Fruit fly (Drosophila melanogaster) whole organism, embryonic: ENCODE measurements around the gene CG31021.
A peak's percentile ranks its signal among the peaks of the same experiment; 100 is the strongest.

Source experiments
- Atf-2 ChIP-seq: fragments of 200-800 bp; sonication (Bioruptor generic); optimal IDR thresholded peaks from 2 replicates; lab custom pipeline; 2016; ENCODE audit warnings: missing biosample characterization, missing genetic modification characterization
- Bdp1 ChIP-seq: fragments of 200-800 bp; sonication (Bioruptor generic); optimal IDR thresholded peaks from 3 replicates; lab custom pipeline; 2016; ENCODE audit warnings: missing biosample characterization, missing genetic modification characterization
- BtbVII ChIP-seq: fragments of 200-800 bp; sonication (Bioruptor generic); optimal IDR thresholded peaks from 3 replicates; lab custom pipeline; 2017; ENCODE audit warnings: missing biosample characterization, mild to moderate bottlenecking, missing genetic modification characterization
- Bteb2 ChIP-seq: fragments of 200-800 bp; sonication (Bioruptor generic); optimal IDR thresholded peaks from 2 replicates; lab custom pipeline; 2016; ENCODE audit warnings: missing biosample characterization, missing genetic modification characterization
- CG10274 ChIP-seq: fragments of 200-800 bp; sonication (Bioruptor generic); optimal IDR thresholded peaks from 3 replicates; lab custom pipeline; 2017; ENCODE audit warnings: missing biosample characterization, mild to moderate bottlenecking, missing genetic modification characterization
- CG10462 ChIP-seq: fragments of 200-800 bp; sonication (Bioruptor generic); optimal IDR thresholded peaks from 2 replicates; lab custom pipeline; 2016; ENCODE audit warnings: missing biosample characterization, missing genetic modification characterization
- CG10543 ChIP-seq: fragments of 200-800 bp; sonication (Bioruptor generic); optimal IDR thresholded peaks from 3 replicates; lab custom pipeline; 2017; ENCODE audit warnings: missing biosample characterization, mild to moderate bottlenecking, missing genetic modification characterization, moderate library complexity
- CG11398 ChIP-seq: fragments of 200-800 bp; sonication (Bioruptor generic); optimal IDR thresholded peaks from 2 replicates; lab custom pipeline; 2016; ENCODE audit warnings: missing biosample characterization, missing genetic modification characterization
- CG12391 ChIP-seq: fragments of 200-800 bp; sonication (Bioruptor generic); optimal IDR thresholded peaks from 3 replicates; lab custom pipeline; 2018; ENCODE audit warnings: missing biosample characterization, mild to moderate bottlenecking, missing genetic modification characterization, moderate library complexity
- CG12942 ChIP-seq: fragments of 200-800 bp; sonication (Bioruptor generic); optimal IDR thresholded peaks from 3 replicates; lab custom pipeline; 2016; ENCODE audit warnings: missing biosample characterization, missing genetic modification characterization
- CG15011 ChIP-seq: fragments of 200-800 bp; sonication (Bioruptor generic); optimal IDR thresholded peaks from 3 replicates; lab custom pipeline; 2018; ENCODE audit warnings: missing biosample characterization, mild to moderate bottlenecking, missing genetic modification characterization
- CG1602 ChIP-seq: fragments of 200-800 bp; sonication (Bioruptor generic); optimal IDR thresholded peaks from 3 replicates; lab custom pipeline; 2016; ENCODE audit warnings: missing biosample characterization, missing genetic modification characterization
- CG17912 ChIP-seq: fragments of 200-800 bp; sonication (Bioruptor generic); optimal IDR thresholded peaks from 2 replicates; lab custom pipeline; 2018; ENCODE audit warnings: missing biosample characterization, mild to moderate bottlenecking, missing genetic modification characterization
- CG1792 ChIP-seq: fragments of 200-800 bp; sonication (Bioruptor generic); optimal IDR thresholded peaks from 2 replicates; lab custom pipeline; 2016; ENCODE audit warnings: missing biosample characterization, missing genetic modification characterization
- CG2120 ChIP-seq: fragments of 200-800 bp; sonication (Bioruptor generic); optimal IDR thresholded peaks from 3 replicates; lab custom pipeline; 2016; ENCODE audit warnings: missing biosample characterization, missing genetic modification characterization
- CG33213 ChIP-seq: fragments of 200-800 bp; sonication (Bioruptor generic); optimal IDR thresholded peaks from 3 replicates; lab custom pipeline; 2016; ENCODE audit warnings: missing biosample characterization, missing genetic modification characterization
- CG4282 ChIP-seq: fragments of 200-800 bp; sonication (Bioruptor generic); optimal IDR thresholded peaks from 2 replicates; lab custom pipeline; 2016; ENCODE audit warnings: missing biosample characterization, missing genetic modification characterization
- CG8478 ChIP-seq: fragments of >200 bp; optimal IDR thresholded peaks from 2 replicates; lab custom pipeline; 2018
- Dad ChIP-seq: fragments of 200-800 bp; sonication (Bioruptor generic); optimal IDR thresholded peaks from 3 replicates; lab custom pipeline; 2016; ENCODE audit warnings: missing biosample characterization, missing genetic modification characterization
- Fer3 ChIP-seq: fragments of 200-800 bp; sonication (Bioruptor generic); optimal IDR thresholded peaks from 2 replicates; lab custom pipeline; 2018; ENCODE audit warnings: missing biosample characterization, mild to moderate bottlenecking, missing genetic modification characterization, moderate library complexity
- H15 ChIP-seq: fragments of 200-800 bp; sonication (Bioruptor generic); IDR thresholded peaks from 3 replicates; pipeline ENCODE4 v1.3.6; 2022; ENCODE audit warnings: missing biosample characterization, missing genetic modification characterization
- HHEX ChIP-seq: fragments of 200-800 bp; sonication (Bioruptor generic); optimal IDR thresholded peaks from 3 replicates; lab custom pipeline; 2017; ENCODE audit warnings: missing biosample characterization, mild to moderate bottlenecking, missing genetic modification characterization, missing genetic modification reagents
- Hr3 ChIP-seq: fragments of 200-800 bp; sonication (Bioruptor generic); optimal IDR thresholded peaks from 3 replicates; lab custom pipeline; 2016; ENCODE audit warnings: missing biosample characterization, missing genetic modification characterization
- Ptx1 ChIP-seq: fragments of 200-800 bp; sonication (Bioruptor generic); IDR thresholded peaks from 2 replicates; pipeline ENCODE4 v1.3.6; 2022; ENCODE audit warnings: missing biosample characterization, missing genetic modification characterization
- Spps ChIP-seq: fragments of 200-800 bp; sonication (Bioruptor generic); optimal IDR thresholded peaks from 2 replicates; lab custom pipeline; 2018; ENCODE audit warnings: missing biosample characterization, mild to moderate bottlenecking, missing genetic modification characterization
- abd-A ChIP-seq: fragments of 200-800 bp; sonication (Bioruptor generic); optimal IDR thresholded peaks from 3 replicates; lab custom pipeline; 2019; ENCODE audit warnings: missing biosample characterization, mild to moderate bottlenecking, missing genetic modification characterization, moderate library complexity
- ap ChIP-seq: fragments of 200-800 bp; sonication (Bioruptor generic); IDR thresholded peaks from 2 replicates; pipeline ENCODE4 v1.3.6; 2022; ENCODE audit warnings: missing biosample characterization, missing genetic modification characterization
- ase ChIP-seq: fragments of 200-800 bp; sonication (Bioruptor generic); IDR thresholded peaks from 3 replicates; pipeline ENCODE4 v1.3.6; 2022; ENCODE audit warnings: missing biosample characterization, missing genetic modification characterization
- ash1 ChIP-seq: fragments of 200-800 bp; sonication (Bioruptor generic); optimal IDR thresholded peaks from 2 replicates; lab custom pipeline; 2018; ENCODE audit warnings: missing biosample characterization, mild to moderate bottlenecking, missing genetic modification characterization
- bcd ChIP-seq: fragments of 200-800 bp; sonication (Bioruptor generic); optimal IDR thresholded peaks from 2 replicates; lab custom pipeline; 2017; ENCODE audit warnings: missing biosample characterization, mild to moderate bottlenecking, missing genetic modification characterization
- chm ChIP-seq: fragments of 200-800 bp; sonication (Bioruptor generic); IDR thresholded peaks from 2 replicates; pipeline ENCODE4 v1.3.6; 2022; ENCODE audit warnings: missing biosample characterization, missing genetic modification characterization
- corto ChIP-seq: fragments of 200-800 bp; sonication (Bioruptor generic); optimal IDR thresholded peaks from 2 replicates; lab custom pipeline; 2016; ENCODE audit warnings: missing biosample characterization, mild to moderate bottlenecking, missing genetic modification characterization, moderate library complexity
- dysf ChIP-seq: fragments of 200-800 bp; sonication (Bioruptor generic); IDR thresholded peaks from 3 replicates; pipeline ENCODE4 v1.3.6; 2022; ENCODE audit warnings: missing biosample characterization, missing genetic modification characterization
- ewg ChIP-seq: fragments of 200-800 bp; sonication (Bioruptor generic); optimal IDR thresholded peaks from 3 replicates; lab custom pipeline; 2017; ENCODE audit warnings: mild to moderate bottlenecking, missing biosample characterization, missing genetic modification reagents, missing genetic modification characterization
- gce ChIP-seq: fragments of 200-800 bp; sonication (Bioruptor generic); IDR thresholded peaks from 3 replicates; pipeline ENCODE4 v1.3.6; 2022; ENCODE audit warnings: missing biosample characterization, missing genetic modification characterization
- kah ChIP-seq: fragments of 200-800 bp; sonication (Bioruptor generic); optimal IDR thresholded peaks from 2 replicates; lab custom pipeline; 2018; ENCODE audit warnings: missing biosample characterization, mild to moderate bottlenecking, missing genetic modification characterization
- lab ChIP-seq: fragments of 200-800 bp; sonication (Bioruptor generic); optimal IDR thresholded peaks from 3 replicates; lab custom pipeline; 2017; ENCODE audit warnings: missing biosample characterization, missing genetic modification characterization, mild to moderate bottlenecking, moderate library complexity, missing genetic modification reagents
- luna ChIP-seq: fragments of 200-800 bp; sonication (Bioruptor generic); optimal IDR thresholded peaks from 2 replicates; lab custom pipeline; 2016; ENCODE audit warnings: missing biosample characterization, missing genetic modification characterization
- mam ChIP-seq: fragments of 200-800 bp; sonication (Bioruptor generic); optimal IDR thresholded peaks from 3 replicates; lab custom pipeline; 2016; ENCODE audit warnings: missing biosample characterization, missing genetic modification characterization
- nmo ChIP-seq: fragments of 200-800 bp; sonication (Bioruptor generic); optimal IDR thresholded peaks from 2 replicates; lab custom pipeline; 2018; ENCODE audit warnings: missing biosample characterization, mild to moderate bottlenecking, missing genetic modification characterization, moderate library complexity
- pan ChIP-seq, 4 experiments: fragments of >200 bp in 3 of 4; fragments of 200-800 bp in 1 of 4; sonication (Bioruptor generic) in 1 of 4; optimal IDR thresholded peaks in 3 of 4; IDR thresholded peaks in 1 of 4; 2 replicates each; pipeline versions ENCODE4 v1.3.6 to Lab custom; 2017 to 2022; ENCODE audit warnings: missing biosample characterization in 2 of 4, missing genetic modification characterization in 2 of 4, mixed read lengths in 1 of 4
- sc ChIP-seq, 3 experiments: fragments of >200 bp in 2 of 3; fragments of 200-800 bp in 1 of 3; sonication (Bioruptor generic) in 1 of 3; optimal IDR thresholded peaks; 2 replicates in 2 of 3; 3 replicates in 1 of 3; lab custom pipeline; 2017; ENCODE audit warnings: mild to moderate bottlenecking in 1 of 3, missing biosample characterization in 1 of 3, missing genetic modification characterization in 1 of 3, missing genetic modification reagents in 1 of 3
- sens-2 ChIP-seq: fragments of 200-800 bp; sonication (Bioruptor generic); IDR thresholded peaks from 2 replicates; pipeline ENCODE4 v1.3.6; 2022; ENCODE audit warnings: missing biosample characterization, missing genetic modification characterization
- shn ChIP-seq: fragments of 200-800 bp; sonication (Bioruptor generic); optimal IDR thresholded peaks from 3 replicates; lab custom pipeline; 2016; ENCODE audit warnings: missing biosample characterization, missing genetic modification characterization
- stwl ChIP-seq: fragments of 200-800 bp; sonication (Bioruptor generic); optimal IDR thresholded peaks from 3 replicates; lab custom pipeline; 2018; ENCODE audit warnings: missing biosample characterization, mild to moderate bottlenecking, missing genetic modification characterization, moderate library complexity
- ttk ChIP-seq: fragments of 200-800 bp; sonication (Bioruptor generic); IDR thresholded peaks from 2 replicates; pipeline ENCODE4 v2.1.2; 2022; ENCODE audit warnings: missing biosample characterization, missing genetic modification characterization
- twi ChIP-seq: fragments of 200-800 bp; optimal IDR thresholded peaks from 2 replicates; lab custom pipeline; 2019; ENCODE audit warnings: missing biosample characterization, mild to moderate bottlenecking, missing genetic modification characterization, moderate library complexity
- tx ChIP-seq: fragments of 200-800 bp; sonication (Bioruptor generic); optimal IDR thresholded peaks from 2 replicates; lab custom pipeline; 2016; ENCODE audit warnings: missing biosample characterization, missing genetic modification characterization
- yki ChIP-seq: fragments of >200 bp; optimal IDR thresholded peaks from 3 replicates; lab custom pipeline; 2018

CG31021 gene

DNA sequence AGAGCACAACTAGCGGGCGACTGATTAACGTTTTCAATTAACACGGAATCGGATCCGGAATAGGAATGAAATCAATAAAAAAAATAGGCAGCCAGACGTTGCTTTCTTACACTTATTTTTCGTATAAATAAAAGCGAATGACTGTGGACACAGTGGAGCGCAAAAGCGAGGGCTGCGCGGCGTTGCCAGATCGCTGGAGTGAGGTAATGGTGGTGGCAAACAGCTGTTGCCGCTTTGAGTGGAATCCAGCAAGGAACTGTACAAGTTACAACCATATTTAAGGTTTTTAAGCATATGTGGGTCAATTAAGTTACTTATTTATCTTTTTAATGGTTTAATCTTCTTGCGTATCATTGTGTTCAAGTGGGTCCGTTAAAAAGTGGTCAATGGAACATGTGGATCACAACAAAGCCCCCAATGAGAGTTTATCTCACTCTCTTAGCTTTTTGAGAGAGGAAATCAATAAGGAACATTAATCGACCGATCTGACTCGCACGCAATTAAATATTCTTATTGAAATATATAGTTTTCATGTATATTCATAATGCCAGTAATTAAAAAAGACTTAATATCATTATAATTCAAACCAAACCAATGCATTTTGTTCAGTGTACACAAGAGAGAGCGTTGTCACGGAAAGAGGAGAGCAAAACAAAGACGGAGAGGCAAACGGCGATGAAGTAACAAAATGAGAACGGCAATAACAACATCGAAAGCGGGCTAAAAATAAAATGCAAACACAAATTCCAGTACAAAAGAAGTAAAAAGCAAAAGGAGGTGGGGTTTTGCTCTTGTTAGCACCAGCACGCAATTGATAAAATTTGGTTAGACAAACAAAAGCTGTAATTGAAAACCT lies 1.6 kb upstream of the CG31021 start (continued):
- TF ChIP-seq twi (tag; lab: Kevin White, UChicago): peak; percentile 70
- TF ChIP-seq luna (GFP tag; lab: Kevin White, UChicago): peak; percentile 62
- no peak for TF ChIP-seq sc (optimal IDR thresholded peaks at IDR 0.05; lab: Kevin White, UChicago)
- TF ChIP-seq sc (GFP tag; optimal IDR thresholded peaks at IDR 0.05; lab: Kevin White, UChicago): peak; percentile 80
- peak; percentile 85 for TF ChIP-seq CG15011 (GFP tag; lab: Kevin White, UChicago)
- peak; percentile 88 for TF ChIP-seq Spps (tag; lab: Kevin White, UChicago)
- peak; percentile 25 for TF ChIP-seq stwl (tag; lab: Kevin White, UChicago)
- TF ChIP-seq lab (GFP tag; lab: Kevin White, UChicago): peak; percentile 94
- TF ChIP-seq CG4282 (GFP tag; lab: Kevin White, UChicago): peak; percentile 54
- peak; percentile 73 for TF ChIP-seq ash1 (GFP tag; lab: Kevin White, UChicago)
- TF ChIP-seq ttk (GFP tag; lab: Robert Waterston, UW): peak; percentile 89
- peak; percentile 88 for TF ChIP-seq BtbVII (GFP tag; lab: Kevin White, UChicago)
- TF ChIP-seq shn (GFP tag; lab: Kevin White, UChicago): peak; percentile 74
- TF ChIP-seq mam: peak; percentile 87
- TF ChIP-seq CG10274 (GFP tag; lab: Kevin White, UChicago): peak; percentile 67
- TF ChIP-seq CG12942 (GFP tag; lab: Kevin White, UChicago): peak; percentile 82
- peak; percentile 70 for TF ChIP-seq CG10543 (GFP tag; lab: Kevin White, UChicago)
- TF ChIP-seq CG8478 (lab: Kevin White, UChicago): no peak
- peak; percentile 87 for TF ChIP-seq CG1602
- TF ChIP-seq chm (GFP tag; lab: Robert Waterston, UW): peak; percentile 97
- peak; percentile 70 for TF ChIP-seq kah (GFP tag; lab: Kevin White, UChicago)
- TF ChIP-seq Bdp1 (GFP tag; lab: Kevin White, UChicago): peak; percentile 82
- peak; percentile 92 for TF ChIP-seq CG12391 (tag; lab: Kevin White, UChicago)
- peak; percentile 91 for TF ChIP-seq sens-2 (GFP tag; lab: Robert Waterston, UW)
- peak; percentile 74 for TF ChIP-seq CG10462 (GFP tag; lab: Kevin White, UChicago)
- peak; percentile 89 for TF ChIP-seq Fer3 (tag; lab: Kevin White, UChicago)
- TF ChIP-seq CG2120 (GFP tag; lab: Kevin White, UChicago): peak; percentile 94
- peak; percentile 93; the same call in 2 of the 3 replicates for TF ChIP-seq ase (GFP tag; lab: Robert Waterston, UW)
- peak; percentile 92 for TF ChIP-seq gce (GFP tag; lab: Robert Waterston, UW)
- peak; percentile 77 for TF ChIP-seq CG33213 (GFP tag; lab: Kevin White, UChicago)
- peak; percentile 79 for TF ChIP-seq corto
- TF ChIP-seq Ptx1: peak; percentile 91
- peak; percentile 86 for TF ChIP-seq Dad
- no peak for TF ChIP-seq abd-A (tag; lab: Kevin White, UChicago)
- TF ChIP-seq HHEX (GFP tag; lab: Kevin White, UChicago): peak; percentile 91
- TF ChIP-seq ewg (GFP tag; lab: Kevin White, UChicago): peak; percentile 78
- peak; percentile 92 for TF ChIP-seq ap (GFP tag; lab: Robert Waterston, UW)
- TF ChIP-seq Atf-2 (GFP tag; lab: Kevin White, UChicago): peak; percentile 78
- TF ChIP-seq yki: no peak
- TF ChIP-seq Bteb2 (GFP tag; lab: Kevin White, UChicago): peak; percentile 84
- peak; percentile 67 for TF ChIP-seq CG11398
- peak; percentile 86 for TF ChIP-seq Hr3 (GFP tag; lab: Kevin White, UChicago)
- TF ChIP-seq H15: peak; percentile 93
- TF ChIP-seq CG1792 (GFP tag; lab: Kevin White, UChicago): peak; percentile 82
- TF ChIP-seq tx: peak; percentile 84
- TF ChIP-seq dysf (GFP tag; lab: Robert Waterston, UW): peak; percentile 92
- peak; percentile 92 for TF ChIP-seq nmo
- peak; percentile 89 for TF ChIP-seq bcd (GFP tag; lab: Kevin White, UChicago)
- peak; percentile 36 for TF ChIP-seq CG17912 (GFP tag; lab: Kevin White, UChicago)
- TF ChIP-seq pan (optimal IDR thresholded peaks at IDR 0.05; lab: Kevin White, UChicago): no peak
- TF ChIP-seq pan (GFP tag; optimal IDR thresholded peaks at IDR 0.05 in 1 of 2, IDR thresholded peaks at IDR 0.05 in 1 of 2): peak in 1 of 2 experiments; percentile 96
